Worm (Caenorhabditis elegans): ENCODE data around the gene pho-12.

ce11 chrII:5039912-5040311, 20.7 kb downstream of the pho-12 start, which contains the start of gene golg-2:
- no peak for TF ChIP-seq klf-2 (GFP tag; conservative IDR thresholded peaks at IDR 0.05)
- no peak for TF ChIP-seq flt-1 (GFP tag; IDR thresholded peaks at IDR 0.05)
- TF ChIP-seq tab-1 (GFP tag; IDR thresholded peaks at IDR 0.05), result no peak
- no peak for TF ChIP-seq ztf-29 (GFP tag; IDR thresholded peaks at IDR 0.05)

Data from whole organism, midembryonic.